Worm (Caenorhabditis elegans) whole organism, young adult: Measurements from ENCODE around the gene fbxa-134.

ENCODE experiments used
- B0261.1 ChIP-seq: sonication (generic microtip); optimal IDR thresholded peaks from 2 replicates; lab custom pipeline; 2016; ENCODE audit warnings: mild to moderate bottlenecking, missing genetic modification characterization, moderate library complexity, missing compliant biosample characterization
- F22D6.2 ChIP-seq: sonication (generic microtip); optimal IDR thresholded peaks from 2 replicates; lab custom pipeline; 2016; ENCODE audit warnings: mild to moderate bottlenecking, missing genetic modification characterization, missing compliant biosample characterization
- F52B5.7 ChIP-seq: sonication (generic microtip); optimal IDR thresholded peaks from 2 replicates; lab custom pipeline; 2016; ENCODE audit warnings: mild to moderate bottlenecking, missing genetic modification characterization, missing compliant biosample characterization
- F55B11.4 ChIP-seq: sonication (generic microtip); optimal IDR thresholded peaks from 2 replicates; lab custom pipeline; 2016; ENCODE audit warnings: missing compliant biosample characterization, missing genetic modification characterization, borderline replicate concordance; ENCODE audit not compliant: insufficient read depth
- K12H6.12 ChIP-seq: fragments of 200-800 bp; sonication (Bioruptor generic); optimal IDR thresholded peaks from 2 replicates; lab custom pipeline; 2018; ENCODE audit warnings: mild to moderate bottlenecking, missing genetic modification characterization, missing compliant biosample characterization
- Y56A3A.18 ChIP-seq: fragments of 200-800 bp; sonication (Bioruptor generic); IDR thresholded peaks from 2 replicates; pipeline ENCODE4 v1.3.6; 2022; ENCODE audit warnings: missing genetic modification reagents, missing genetic modification characterization, missing compliant biosample characterization
- Y67H2A.10 ChIP-seq: fragments of 200-800 bp; sonication (Bioruptor generic); conservative IDR thresholded peaks from 2 replicates; pipeline ENCODE4 v1.3.6; 2022; ENCODE audit warnings: missing genetic modification reagents, missing genetic modification characterization, missing compliant biosample characterization
- Y79H2A.3 ChIP-seq: fragments of 200-800 bp; sonication (Bioruptor generic); conservative IDR thresholded peaks from 2 replicates; pipeline ENCODE4 v1.3.6; 2022; ENCODE audit warnings: missing genetic modification reagents, missing genetic modification characterization, missing compliant biosample characterization
- attf-5 ChIP-seq: fragments of 200-800 bp; sonication (Bioruptor generic); optimal IDR thresholded peaks from 2 replicates; lab custom pipeline; 2018; ENCODE audit warnings: mild to moderate bottlenecking, missing genetic modification characterization, missing compliant biosample characterization
- bed-1 ChIP-seq: fragments of 200-800 bp; sonication (Bioruptor generic); IDR thresholded peaks from 2 replicates; pipeline ENCODE4 v1.3.6; 2022; ENCODE audit warnings: missing genetic modification reagents, missing genetic modification characterization, missing compliant biosample characterization
- ceh-79 ChIP-seq: sonication (generic microtip); optimal IDR thresholded peaks from 2 replicates; lab custom pipeline; 2017; ENCODE audit warnings: mild to moderate bottlenecking, missing genetic modification characterization, missing compliant biosample characterization
- dpl-1 ChIP-seq: fragments of 150-350 bp; optimal IDR thresholded peaks from 2 replicates; lab custom pipeline; 2014; ENCODE audit warnings: missing biosample characterization, missing genetic modification reagents, missing genetic modification characterization
- egl-18 ChIP-seq: fragments of 200-800 bp; sonication (Bioruptor generic); IDR thresholded peaks from 2 replicates; pipeline ENCODE4 v1.3.6; 2022; ENCODE audit warnings: missing genetic modification reagents, missing genetic modification characterization, missing compliant biosample characterization
- hlh-26 ChIP-seq: fragments of 200-800 bp; sonication (Bioruptor generic); conservative IDR thresholded peaks from 2 replicates; pipeline ENCODE4 v1.3.6; 2022; ENCODE audit warnings: missing genetic modification reagents, missing genetic modification characterization, missing compliant biosample characterization
- let-607 ChIP-seq, 2 experiments: fragments of 200-800 bp in 1 of 2; sonication (Bioruptor generic) in 1 of 2; sonication (generic microtip) in 1 of 2; optimal IDR thresholded peaks; 2 replicates each; lab custom pipeline; 2016 to 2018; ENCODE audit warnings: mild to moderate bottlenecking in 2 of 2, missing compliant biosample characterization in 2 of 2, missing genetic modification characterization in 2 of 2, moderate library complexity in 2 of 2, missing genotype in 1 of 2
- lin-26 ChIP-seq: fragments of 200-800 bp; sonication (Bioruptor generic); IDR thresholded peaks from 2 replicates; pipeline ENCODE4 v1.3.6; 2022; ENCODE audit warnings: missing genetic modification reagents, missing genetic modification characterization, missing compliant biosample characterization
- madf-6 ChIP-seq: fragments of 200-800 bp; sonication (Bioruptor generic); IDR thresholded peaks from 2 replicates; pipeline ENCODE4 v1.3.6; 2022; ENCODE audit warnings: missing genetic modification reagents, missing genetic modification characterization, missing compliant biosample characterization
- mxl-1 ChIP-seq: sonication (generic microtip); optimal IDR thresholded peaks from 2 replicates; lab custom pipeline; 2016; ENCODE audit warnings: missing genetic modification characterization, missing compliant biosample characterization
- nhr-179 ChIP-seq: sonication (generic microtip); optimal IDR thresholded peaks from 2 replicates; lab custom pipeline; 2016; ENCODE audit warnings: mild to moderate bottlenecking, missing genetic modification characterization, missing compliant biosample characterization
- nhr-90 ChIP-seq: sonication (generic microtip); optimal IDR thresholded peaks from 2 replicates; lab custom pipeline; 2016; ENCODE audit warnings: missing genotype, mild to moderate bottlenecking, missing genetic modification characterization, missing compliant biosample characterization
- rcor-1 ChIP-seq: fragments of 200-800 bp; sonication (Bioruptor generic); IDR thresholded peaks from 2 replicates; pipeline ENCODE4 v1.3.6; 2022; ENCODE audit warnings: missing genetic modification reagents, missing genetic modification characterization, missing compliant biosample characterization
- rec-8 ChIP-seq, 2 experiments: sonication (generic microtip); optimal IDR thresholded peaks; 2 replicates each; lab custom pipeline; 2016; ENCODE audit warnings: mild to moderate bottlenecking in 2 of 2, missing genetic modification characterization in 2 of 2, missing genetic modification reagents in 2 of 2, missing genotype in 2 of 2, missing biosample characterization in 1 of 2, missing compliant biosample characterization in 1 of 2, moderate library complexity in 1 of 2
- rpc-1 ChIP-seq, 2 experiments: fragments of 150-350 bp in 1 of 2; sonication (generic microtip) in 1 of 2; optimal IDR thresholded peaks; 2 replicates each; lab custom pipeline; 2014 to 2018; ENCODE audit warnings: missing biosample characterization in 1 of 2, missing genetic modification characterization in 1 of 2, missing genetic modification reagents in 1 of 2, missing genotype in 1 of 2
- sea-2 ChIP-seq: fragments of 200-800 bp; sonication (Bioruptor generic); IDR thresholded peaks from 2 replicates; pipeline ENCODE4 v1.3.6; 2022; ENCODE audit warnings: missing genetic modification characterization, missing compliant biosample characterization
- tlf-1 ChIP-seq: fragments of 200-800 bp; sonication (Bioruptor generic); optimal IDR thresholded peaks from 2 replicates; lab custom pipeline; 2018; ENCODE audit warnings: mild to moderate bottlenecking, missing genetic modification characterization, missing compliant biosample characterization
- zfh-2 ChIP-seq: fragments of 200-800 bp; sonication (Bioruptor generic); conservative IDR thresholded peaks from 2 replicates; pipeline ENCODE4 v1.3.6; 2022; ENCODE audit warnings: missing genetic modification reagents, missing genetic modification characterization, missing compliant biosample characterization
- zim-3 ChIP-seq: sonication (generic microtip); optimal IDR thresholded peaks from 2 replicates; lab custom pipeline; 2017; ENCODE audit warnings: mild to moderate bottlenecking, missing genetic modification characterization, moderate library complexity, missing compliant biosample characterization

Gene fbxa-134

DNA sequence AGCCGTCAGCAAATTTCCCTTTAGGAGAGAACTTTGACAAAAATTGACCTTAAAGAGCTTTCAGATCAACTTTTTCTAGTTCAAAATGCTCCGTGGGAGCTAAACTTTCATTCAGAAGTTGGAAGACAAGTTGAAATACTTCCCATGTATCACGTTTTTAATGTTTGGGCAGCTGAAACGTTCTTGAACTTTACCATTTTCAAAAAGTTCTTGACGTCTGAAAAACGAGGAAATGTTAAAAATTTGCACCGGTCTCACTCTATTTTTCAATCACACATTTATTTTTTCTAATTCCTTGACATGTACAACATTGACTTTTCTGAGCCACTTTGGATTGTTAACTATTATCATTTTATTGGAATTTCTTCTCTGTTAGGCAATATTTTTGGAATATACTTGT is 49.9 kb downstream of the fbxa-134 start, which contains the start of gene sri-70:
Gene sri-70 (plus strand): TSS at position 301 of the 400 bp plus-strand sequence.
- TF ChIP-seq rcor-1 (GFP tag; lab: Robert Waterston, UW): no peak
- no peak for TF ChIP-seq B0261.1 (tag; lab: Kevin White, UChicago)
- no peak for TF ChIP-seq nhr-90 (tag; lab: Kevin White, UChicago)
- TF ChIP-seq F22D6.2 (tag; lab: Kevin White, UChicago): no peak
- TF ChIP-seq F52B5.7 (tag; lab: Kevin White, UChicago): no peak
- TF ChIP-seq mxl-1 (tag; lab: Kevin White, UChicago): no peak
- TF ChIP-seq rec-8 (tag; optimal IDR thresholded peaks at IDR 0.05; lab: Kevin White, UChicago): no peak
- TF ChIP-seq zfh-2 (GFP tag; lab: Robert Waterston, UW): no peak
- no peak for TF ChIP-seq tlf-1 (GFP tag; lab: Kevin White, UChicago)
- TF ChIP-seq rpc-1 (optimal IDR thresholded peaks at IDR 0.05; lab: Kevin White, UChicago): no peak
- TF ChIP-seq rpc-1 (tag; optimal IDR thresholded peaks at IDR 0.05; lab: Kevin White, UChicago): no peak

DNA sequence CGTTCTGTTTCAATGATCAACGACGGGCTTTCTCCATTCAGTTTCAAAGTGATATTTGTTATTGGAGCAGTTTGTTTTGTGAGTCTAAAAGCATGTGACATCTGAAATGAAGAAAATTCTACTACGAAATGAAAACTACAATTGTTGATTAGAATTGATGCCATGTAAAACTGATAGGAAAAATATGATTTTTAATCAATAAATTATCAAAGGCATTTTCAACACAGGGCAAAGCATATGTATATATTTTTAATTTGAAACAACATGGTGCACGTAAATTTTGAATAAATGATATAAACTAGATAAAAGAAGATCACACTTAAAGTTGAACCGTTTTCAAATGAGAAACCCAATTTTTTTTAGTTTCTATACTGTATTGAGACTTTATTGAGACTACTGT is 51.3 kb downstream of the fbxa-134 start, which contains the start of gene K10G4.5:
Gene K10G4.5 (minus strand): TSS at position 101 of the 400 bp plus-strand sequence.
- TF ChIP-seq bed-1 (GFP tag; lab: Robert Waterston, UW) (no peak), lin-26 (GFP tag; lab: Robert Waterston, UW) (no peak), K12H6.12 (tag; lab: Kevin White, UChicago) (no peak), rcor-1 (GFP tag; lab: Robert Waterston, UW) (no peak), Y56A3A.18 (no peak), F55B11.4 (tag; lab: Kevin White, UChicago) (no peak), Y67H2A.10 (GFP tag; lab: Robert Waterston, UW) (no peak), mxl-1 (tag; lab: Kevin White, UChicago) (no peak), zim-3 (tag; lab: Kevin White, UChicago) (no peak), nhr-179 (tag; lab: Kevin White, UChicago) (no peak), dpl-1 (no peak), egl-18 (GFP tag; lab: Robert Waterston, UW) (no peak), attf-5 (no peak), ceh-79 (tag; lab: Kevin White, UChicago) (no peak), let-607 (tag; optimal IDR thresholded peaks at IDR 0.05; lab: Kevin White, UChicago) (no peak), sea-2 (GFP tag; lab: Robert Waterston, UW) (no peak), rpc-1 (optimal IDR thresholded peaks at IDR 0.05; lab: Kevin White, UChicago) (no peak), rpc-1 (tag; optimal IDR thresholded peaks at IDR 0.05; lab: Kevin White, UChicago) (no peak), madf-6 (no peak), Y79H2A.3 (GFP tag; lab: Robert Waterston, UW) (no peak), hlh-26 (no peak)
